Worm (Caenorhabditis elegans): ENCODE measurements around the gene vps-32.1.

The vps-32.1 gene

ce11 chrII:6598050-6598449 lies 8.5 kb downstream of the vps-32.1 start, which contains the start of gene dnj-8:
Gene dnj-8 (minus strand): TSS chrII:6598080.
- no peak for TF ChIP-seq lir-1 (GFP tag; conservative IDR thresholded peaks at IDR 0.05)
- TF ChIP-seq die-1 (tag; optimal IDR thresholded peaks at IDR 0.05): no peak
- TF ChIP-seq attf-6 (GFP tag; IDR thresholded peaks at IDR 0.05): no peak
- no peak for TF ChIP-seq tbp1 (GFP tag; optimal IDR thresholded peaks at IDR 0.05)
- TF ChIP-seq let-526 (GFP tag; IDR thresholded peaks at IDR 0.05): no peak
- TF ChIP-seq repo-1 (tag; optimal IDR thresholded peaks at IDR 0.05): no peak

- no peak for TF ChIP-seq Y95B8A.8 (GFP tag; IDR thresholded peaks at IDR 0.05)
- TF ChIP-seq D2030.7 (GFP tag; IDR thresholded peaks at IDR 0.05): no peak
- no peak for TF ChIP-seq nhr-179 (tag; optimal IDR thresholded peaks at IDR 0.05)
- TF ChIP-seq atf-7 (tag; optimal IDR thresholded peaks at IDR 0.05): no peak
- no peak for TF ChIP-seq nfya-2 (GFP tag; IDR thresholded peaks at IDR 0.05)
- TF ChIP-seq ztf-25 (GFP tag; IDR thresholded peaks at IDR 0.05): no peak
- no peak for TF ChIP-seq ccch-3 (GFP tag; optimal IDR thresholded peaks at IDR 0.05)
- no peak for TF ChIP-seq B0019.2 (GFP tag; conservative IDR thresholded peaks at IDR 0.05)
- peak; percentile 38; the same call in 1 of the 2 replicates for TF ChIP-seq dox-1 (GFP tag; IDR thresholded peaks at IDR 0.05)
- no peak for TF ChIP-seq sdz-38 (tag; optimal IDR thresholded peaks at IDR 0.05)
- TF ChIP-seq xnd-1 (tag; optimal IDR thresholded peaks at IDR 0.05): no peak
- no peak for TF ChIP-seq nhr-90 (tag; optimal IDR thresholded peaks at IDR 0.05)
- TF ChIP-seq snpc-4 (GFP tag; optimal IDR thresholded peaks at IDR 0.05): no peak
- peak in 1 of 4 experiments; percentile 4 for TF ChIP-seq snpc-4 (tag; optimal IDR thresholded peaks at IDR 0.05)
- peak; percentile 99 for TF ChIP-seq hmg-1.2 (GFP tag; IDR thresholded peaks at IDR 0.05)
- TF ChIP-seq lir-1 (GFP tag; conservative IDR thresholded peaks at IDR 0.05): no peak
- no peak for TF ChIP-seq F52B5.7 (tag; optimal IDR thresholded peaks at IDR 0.05)
- no peak for TF ChIP-seq F57C9.4 (tag; optimal IDR thresholded peaks at IDR 0.05)
- TF ChIP-seq ets-4 (GFP tag; optimal IDR thresholded peaks at IDR 0.05): no peak
- TF ChIP-seq cebp-1 (GFP tag; IDR thresholded peaks at IDR 0.05): no peak
- TF ChIP-seq cebp-1 (tag; optimal IDR thresholded peaks at IDR 0.05): peak; percentile 41
- TF ChIP-seq nhr-120 (GFP tag; IDR thresholded peaks at IDR 0.05): no peak
- TF ChIP-seq ZK185.1 (tag; optimal IDR thresholded peaks at IDR 0.05; ENCODE audit: poor library complexity, severe bottlenecking): peak; percentile 34
- TF ChIP-seq F39B2.1 (GFP tag; IDR thresholded peaks at IDR 0.05): no peak
- no peak for TF ChIP-seq F57A8.1 (GFP tag; optimal IDR thresholded peaks at IDR 0.05)
- no peak for TF ChIP-seq F10E7.11 (tag; optimal IDR thresholded peaks at IDR 0.05)
- peak; percentile 3 for TF ChIP-seq lin-40 (tag; optimal IDR thresholded peaks at IDR 0.05)
- TF ChIP-seq B0035.1 (tag; optimal IDR thresholded peaks at IDR 0.05): no peak
- TF ChIP-seq madf-6 (GFP tag; IDR thresholded peaks at IDR 0.05): peak; percentile 64
- TF ChIP-seq lin-54 (GFP tag; optimal IDR thresholded peaks at IDR 0.05): peak; percentile 3
- peak; percentile 27 for TF ChIP-seq tbp1 (GFP tag; optimal IDR thresholded peaks at IDR 0.05)
- no peak for TF ChIP-seq B0336.3 (GFP tag; IDR thresholded peaks at IDR 0.05)
- no peak for TF ChIP-seq ztf-28 (GFP tag; IDR thresholded peaks at IDR 0.05)
- TF ChIP-seq attf-5 (GFP tag; optimal IDR thresholded peaks at IDR 0.05): no peak
- TF ChIP-seq F33H1.4 (GFP tag; IDR thresholded peaks at IDR 0.05): peak; percentile 51; the same call in 1 of the 2 replicates
- no peak for TF ChIP-seq snpc-3.4 (tag; optimal IDR thresholded peaks at IDR 0.05)
- no peak for TF ChIP-seq snpc-1.3 (tag; optimal IDR thresholded peaks at IDR 0.05; ENCODE audit: insufficient read depth)
- 0 out of 2 replicates have a peak, but pooled peaks have one; percentile 33 for TF ChIP-seq attf-3 (GFP tag; conservative IDR thresholded peaks at IDR 0.05)
- TF ChIP-seq zim-3 (tag; optimal IDR thresholded peaks at IDR 0.05): no peak
- TF ChIP-seq ceh-100 (GFP tag; IDR thresholded peaks at IDR 0.05): no peak
- no peak for TF ChIP-seq C17E4.6 (GFP tag; IDR thresholded peaks at IDR 0.05)
- 0 out of 2 replicates have a peak, but pooled peaks have one; percentile 16 for TF ChIP-seq pbrm-1 (GFP tag; IDR thresholded peaks at IDR 0.05)
- TF ChIP-seq efl-1 (GFP tag; optimal IDR thresholded peaks at IDR 0.05): no peak
- no peak for TF ChIP-seq ztf-18 (tag; optimal IDR thresholded peaks at IDR 0.05)
Observed at ce11 chrII:6600973-6601372, 11.5 kb downstream of the vps-32.1 start, which contains the start of gene vps-33.2. Gene vps-33.2 (plus strand): TSS chrII:6601216.

Data from whole organism, young adult.